Worm (Caenorhabditis elegans): ENCODE measurements around the gene srx-41.
A peak's percentile ranks its signal among the peaks of the same experiment; 100 is the strongest.

Gene srx-41

ce11 chrV:3637086-3637485 lies at the start of gene srx-41:
Gene srx-41 (minus strand): TSS chrV:3637186.
- TF ChIP-seq elt-2 (tag; optimal IDR thresholded peaks at IDR 0.05) (no peak), nhr-90 (tag; optimal IDR thresholded peaks at IDR 0.05; ENCODE audit: poor library complexity) (no peak), fkh-4 (tag; optimal IDR thresholded peaks at IDR 0.05; ENCODE audit: borderline replicate concordance) (no peak), nhr-77 (tag; optimal IDR thresholded peaks at IDR 0.05) (no peak), skn-1 (tag; optimal IDR thresholded peaks at IDR 0.05) (no peak), unc-62 (GFP tag; optimal IDR thresholded peaks at IDR 0.05) (no peak), ama-1 (optimal IDR thresholded peaks at IDR 0.05) (no peak), irx-1 (tag; optimal IDR thresholded peaks at IDR 0.05) (no peak), hlh-17 (GFP tag; optimal IDR thresholded peaks at IDR 0.05; ENCODE audit: borderline replicate concordance) (no peak), swsn-7 (tag; optimal IDR thresholded peaks at IDR 0.05) (no peak), sup-37 (GFP tag; optimal IDR thresholded peaks at IDR 0.05) (no peak), tlp-1 (tag; optimal IDR thresholded peaks at IDR 0.05) (no peak), unc-98 (GFP tag; IDR thresholded peaks at IDR 0.05) (no peak), hlh-4 (tag; optimal IDR thresholded peaks at IDR 0.05) (no peak), nhr-19 (GFP tag; conservative IDR thresholded peaks at IDR 0.05) (no peak), efl-1 (optimal IDR thresholded peaks at IDR 0.05) (no peak), efl-1 (GFP tag; optimal IDR thresholded peaks at IDR 0.05 in 1 of 2) (no peak), unc-30 (tag; optimal IDR thresholded peaks at IDR 0.05) (no peak)

- TF ChIP-seq ceh-88 (GFP tag; IDR thresholded peaks at IDR 0.05) (no peak), tbx-2 (tag; optimal IDR thresholded peaks at IDR 0.05) (no peak), ceh-90 (tag; optimal IDR thresholded peaks at IDR 0.05) (no peak), lsy-2 (tag; optimal IDR thresholded peaks at IDR 0.05) (peak in 1 of 2 experiments; percentile 59), aly-2 (tag; optimal IDR thresholded peaks at IDR 0.05) (no peak)
These were observed 49.3 kb upstream of the srx-41 start for ce11 chrV:3686292-3686691.

ce11 chrV:3685790-3686208 lies 48.8 kb upstream of the srx-41 start, which contains the start of gene W08A12.2:
Gene W08A12.2 (minus strand): TSS chrV:3685892.
- peak; percentile 34 to 44 for TF ChIP-seq efl-1 (optimal IDR thresholded peaks at IDR 0.05)
- peak; percentile 12 to 52 for TF ChIP-seq efl-1 (GFP tag; optimal IDR thresholded peaks at IDR 0.05 in 1 of 2)
- TF ChIP-seq lin-39 (tag; optimal IDR thresholded peaks at IDR 0.05), result peak; percentile 42
- TF ChIP-seq mdl-1 (tag; optimal IDR thresholded peaks at IDR 0.05), result peak in 1 of 2 experiments; percentile 76
- TF ChIP-seq lin-35 (GFP tag; optimal IDR thresholded peaks at IDR 0.05), result peak in 1 of 2 experiments; percentile 59
- peak; percentile 46 for TF ChIP-seq unc-130 (tag; optimal IDR thresholded peaks at IDR 0.05)
- TF ChIP-seq nhr-85 (tag), result peak; percentile 77
- TF ChIP-seq fos-1 (tag; optimal IDR thresholded peaks at IDR 0.05), result peak; percentile 32
- no peak for TF ChIP-seq lir-3 (tag; optimal IDR thresholded peaks at IDR 0.05; ENCODE audit: poor library complexity)
- peak; percentile 88 for TF ChIP-seq nhr-71 (tag; optimal IDR thresholded peaks at IDR 0.05)
- peak; percentile 40; the same call in 1 of the 2 replicates for TF ChIP-seq unc-98 (GFP tag; IDR thresholded peaks at IDR 0.05)
- peak; percentile 45 to 51 for TF ChIP-seq lsy-2 (tag; optimal IDR thresholded peaks at IDR 0.05)
- peak; percentile 39 for TF ChIP-seq nhr-90 (tag; optimal IDR thresholded peaks at IDR 0.05; ENCODE audit: poor library complexity)
- peak; percentile 87 for TF ChIP-seq rnt-1 (tag; optimal IDR thresholded peaks at IDR 0.05)
- TF ChIP-seq ztf-4 (tag; optimal IDR thresholded peaks at IDR 0.05), result peak; percentile 31
- TF ChIP-seq tbx-2 (tag; optimal IDR thresholded peaks at IDR 0.05), result peak; percentile 25
- TF ChIP-seq nhr-47 (tag; optimal IDR thresholded peaks at IDR 0.05), result peak; percentile 47
- peak; percentile 37 for TF ChIP-seq swsn-7 (tag; optimal IDR thresholded peaks at IDR 0.05)
- peak; percentile 69 for TF ChIP-seq nhr-20 (tag; optimal IDR thresholded peaks at IDR 0.05)
- peak; percentile 81 for TF ChIP-seq nhr-19 (GFP tag; conservative IDR thresholded peaks at IDR 0.05)
- TF ChIP-seq elt-3 (tag; optimal IDR thresholded peaks at IDR 0.05), result peak in 1 of 6 experiments; percentile 5
- peak; percentile 62 for TF ChIP-seq snu-23 (GFP tag; optimal IDR thresholded peaks at IDR 0.05)
- TF ChIP-seq pag-3 (tag; optimal IDR thresholded peaks at IDR 0.05; ENCODE audit: borderline replicate concordance, insufficient read depth), result peak; percentile 10
- no peak for TF ChIP-seq ama-1 (optimal IDR thresholded peaks at IDR 0.05)
- TF ChIP-seq nhr-28 (tag; optimal IDR thresholded peaks at IDR 0.05), result no peak
- no peak for TF ChIP-seq lin-15B (tag; optimal IDR thresholded peaks at IDR 0.05)
- TF ChIP-seq lin-14 (GFP tag; optimal IDR thresholded peaks at IDR 0.05), result peak; percentile 87
- TF ChIP-seq sox-4 (tag; optimal IDR thresholded peaks at IDR 0.05), result no peak
- peak in 1 of 3 experiments; percentile 14 for TF ChIP-seq dpl-1 (GFP tag; optimal IDR thresholded peaks at IDR 0.05)
- no peak for TF ChIP-seq nhr-77 (tag; optimal IDR thresholded peaks at IDR 0.05)
